Fruit fly (Drosophila melanogaster) whole organism, pupa: Measurements from ENCODE around the gene TotA.

Source experiments
- CG10348 ChIP-seq: fragments of 200-800 bp; sonication (Bioruptor generic); IDR thresholded peaks from 2 replicates; pipeline ENCODE4 v1.3.6; 2022; ENCODE audit warnings: missing biosample characterization, missing genetic modification characterization
- CG12605 ChIP-seq: fragments of 200-800 bp; sonication (Bioruptor generic); IDR thresholded peaks from 2 replicates; pipeline ENCODE4 v1.3.6; 2022; ENCODE audit warnings: missing biosample characterization, missing genetic modification characterization
- CG13204 ChIP-seq: fragments of 200-800 bp; sonication (Bioruptor generic); optimal IDR thresholded peaks from 2 replicates; lab custom pipeline; 2018; ENCODE audit warnings: missing biosample characterization, mild to moderate bottlenecking, missing genetic modification characterization, moderate library complexity
- CG14655 ChIP-seq: fragments of 200-800 bp; sonication (Bioruptor generic); optimal IDR thresholded peaks from 3 replicates; lab custom pipeline; 2017; ENCODE audit warnings: mild to moderate bottlenecking, missing biosample characterization, missing genetic modification reagents, missing genetic modification characterization
- CG15710 ChIP-seq: fragments of 200-800 bp; sonication (Bioruptor generic); optimal IDR thresholded peaks from 2 replicates; lab custom pipeline; 2018; ENCODE audit warnings: missing biosample characterization, mild to moderate bottlenecking, missing genetic modification characterization, moderate library complexity
- CG17806 ChIP-seq: fragments of 200-800 bp; sonication (Bioruptor generic); optimal IDR thresholded peaks from 2 replicates; lab custom pipeline; 2018; ENCODE audit warnings: missing biosample characterization, mild to moderate bottlenecking, missing genetic modification characterization, moderate library complexity
- CG32121 ChIP-seq: fragments of 200-800 bp; sonication (Bioruptor generic); IDR thresholded peaks from 2 replicates; pipeline ENCODE4 v1.3.6; 2022; ENCODE audit warnings: missing biosample characterization, missing genetic modification characterization
- CG34367 ChIP-seq: fragments of 200-800 bp; sonication (Bioruptor generic); optimal IDR thresholded peaks from 2 replicates; lab custom pipeline; 2018; ENCODE audit warnings: missing biosample characterization, mild to moderate bottlenecking, missing genetic modification characterization
- CG4496 ChIP-seq: fragments of 200-800 bp; sonication (Bioruptor generic); IDR thresholded peaks from 3 replicates; pipeline ENCODE4 v1.3.6; 2022; ENCODE audit warnings: missing biosample characterization, missing genetic modification characterization
- CG8159 ChIP-seq: fragments of 200-800 bp; sonication (Bioruptor generic); optimal IDR thresholded peaks from 3 replicates; lab custom pipeline; 2018; ENCODE audit warnings: missing biosample characterization, mild to moderate bottlenecking, missing genetic modification characterization, moderate library complexity
- CG8301 ChIP-seq: fragments of 200-800 bp; sonication (Bioruptor generic); optimal IDR thresholded peaks from 2 replicates; lab custom pipeline; 2018; ENCODE audit warnings: missing biosample characterization, mild to moderate bottlenecking, missing genetic modification characterization
- CG9948 ChIP-seq: fragments of 200-800 bp; sonication (Bioruptor generic); optimal IDR thresholded peaks from 2 replicates; lab custom pipeline; 2018; ENCODE audit warnings: missing biosample characterization, mild to moderate bottlenecking, missing genetic modification characterization, moderate library complexity
- D1 ChIP-seq: fragments of 200-800 bp; sonication (Bioruptor generic); optimal IDR thresholded peaks from 2 replicates; lab custom pipeline; 2018; ENCODE audit warnings: missing biosample characterization, mild to moderate bottlenecking, missing genetic modification characterization, moderate library complexity
- EcR ChIP-seq: fragments of 200-800 bp; sonication (Bioruptor generic); optimal IDR thresholded peaks from 3 replicates; lab custom pipeline; 2019; ENCODE audit warnings: missing biosample characterization, missing genetic modification characterization, mild to moderate bottlenecking, moderate library complexity, missing genetic modification reagents
- Ets98B ChIP-seq: fragments of 200-800 bp; sonication (Bioruptor generic); IDR thresholded peaks from 2 replicates; pipeline ENCODE4 v1.3.6; 2022; ENCODE audit warnings: missing biosample characterization, missing genetic modification characterization
- Pif1A ChIP-seq: fragments of 200-800 bp; sonication (Bioruptor generic); optimal IDR thresholded peaks from 3 replicates; lab custom pipeline; 2016; ENCODE audit warnings: missing biosample characterization, missing genetic modification characterization
- Pif1B ChIP-seq: fragments of 200-800 bp; sonication (Bioruptor generic); optimal IDR thresholded peaks from 3 replicates; lab custom pipeline; 2016; ENCODE audit warnings: missing biosample characterization, missing genetic modification characterization
- Snoo ChIP-seq: fragments of 200-800 bp; sonication (Bioruptor generic); optimal IDR thresholded peaks from 3 replicates; lab custom pipeline; 2017; ENCODE audit warnings: missing biosample characterization, mild to moderate bottlenecking, missing genetic modification characterization, inconsistent platforms
- fd96Ca ChIP-seq: fragments of 200-800 bp; sonication (Bioruptor generic); IDR thresholded peaks from 3 replicates; pipeline ENCODE4 v1.3.6; 2022; ENCODE audit warnings: missing biosample characterization, missing genetic modification characterization
- gl ChIP-seq: fragments of 200-800 bp; sonication (Bioruptor generic); optimal IDR thresholded peaks from 2 replicates; lab custom pipeline; 2018; ENCODE audit warnings: missing biosample characterization, mild to moderate bottlenecking, missing genetic modification characterization
- rn ChIP-seq: fragments of 200-800 bp; sonication (Bioruptor generic); IDR thresholded peaks from 2 replicates; pipeline ENCODE4 v1.3.6; 2022; ENCODE audit warnings: missing biosample characterization, missing genetic modification characterization

The TotA gene

DNA sequence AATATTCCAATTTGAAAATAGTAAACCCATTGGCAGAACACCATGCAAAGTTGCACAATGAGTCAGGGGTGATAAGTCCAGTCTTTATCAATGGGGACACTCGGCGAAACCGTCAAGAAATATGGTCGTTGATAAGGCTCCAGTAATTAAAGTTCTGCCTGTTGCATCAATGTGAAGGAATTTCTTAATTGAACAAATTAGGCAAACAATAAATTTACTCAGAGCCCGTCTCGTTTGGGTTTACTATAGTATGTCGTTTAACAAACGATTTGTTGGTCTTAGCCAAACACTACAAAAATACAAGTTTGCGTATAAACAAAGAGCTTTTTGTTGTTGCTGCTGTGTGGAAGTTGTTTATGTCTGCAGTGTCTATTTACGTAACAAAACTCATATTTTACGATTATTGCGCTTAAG, 36.1 kb upstream of the TotA start:
- TF ChIP-seq CG13204: no peak
- no peak for TF ChIP-seq CG12605 (GFP tag; lab: Robert Waterston, UW)
- TF ChIP-seq rn (GFP tag; lab: Robert Waterston, UW): no peak
- no peak for TF ChIP-seq CG4496
- TF ChIP-seq CG8301: no peak
- TF ChIP-seq fd96Ca: no peak
- no peak for TF ChIP-seq CG9948 (tag; lab: Kevin White, UChicago)
- TF ChIP-seq CG34367 (tag; lab: Kevin White, UChicago): no peak
- no peak for TF ChIP-seq Snoo (tag; lab: Kevin White, UChicago)
- no peak for TF ChIP-seq CG14655 (GFP tag; lab: Kevin White, UChicago)
- no peak for TF ChIP-seq CG15710 (tag; lab: Kevin White, UChicago)
- TF ChIP-seq CG17806 (tag; lab: Kevin White, UChicago): no peak
- TF ChIP-seq Ets98B: no peak
- TF ChIP-seq CG10348 (GFP tag; lab: Robert Waterston, UW): no peak
- TF ChIP-seq EcR: no peak
- TF ChIP-seq CG32121 (GFP tag; lab: Robert Waterston, UW): no peak
- no peak for TF ChIP-seq gl (tag; lab: Kevin White, UChicago)
- TF ChIP-seq Pif1B (GFP tag; lab: Kevin White, UChicago): no peak

DNA sequence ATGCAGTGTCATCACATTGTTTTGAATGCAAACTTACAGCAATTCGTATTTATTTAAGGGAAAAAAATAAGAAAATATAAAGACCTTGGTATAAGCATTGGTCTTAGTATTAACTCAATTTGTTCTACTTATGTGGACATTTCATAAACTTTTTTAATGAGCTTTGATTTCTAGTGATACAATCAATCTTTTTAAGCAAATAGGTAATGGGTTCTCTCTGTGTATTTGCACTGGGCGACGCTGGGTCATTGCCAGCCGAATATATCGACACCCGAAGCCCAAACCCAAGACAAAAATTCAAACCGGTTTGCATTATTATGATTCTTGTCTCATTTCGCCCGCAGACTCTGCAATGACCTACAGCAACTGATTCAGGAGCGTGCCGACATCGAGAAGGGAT, 35.3 kb upstream of the TotA start:
- peak; percentile 6 for TF ChIP-seq Snoo (tag; lab: Kevin White, UChicago)
- peak; percentile 18 for TF ChIP-seq Pif1B (GFP tag; lab: Kevin White, UChicago)
- peak; percentile 36 for TF ChIP-seq EcR
- no peak for TF ChIP-seq rn (GFP tag; lab: Robert Waterston, UW)
- no peak for TF ChIP-seq D1

DNA sequence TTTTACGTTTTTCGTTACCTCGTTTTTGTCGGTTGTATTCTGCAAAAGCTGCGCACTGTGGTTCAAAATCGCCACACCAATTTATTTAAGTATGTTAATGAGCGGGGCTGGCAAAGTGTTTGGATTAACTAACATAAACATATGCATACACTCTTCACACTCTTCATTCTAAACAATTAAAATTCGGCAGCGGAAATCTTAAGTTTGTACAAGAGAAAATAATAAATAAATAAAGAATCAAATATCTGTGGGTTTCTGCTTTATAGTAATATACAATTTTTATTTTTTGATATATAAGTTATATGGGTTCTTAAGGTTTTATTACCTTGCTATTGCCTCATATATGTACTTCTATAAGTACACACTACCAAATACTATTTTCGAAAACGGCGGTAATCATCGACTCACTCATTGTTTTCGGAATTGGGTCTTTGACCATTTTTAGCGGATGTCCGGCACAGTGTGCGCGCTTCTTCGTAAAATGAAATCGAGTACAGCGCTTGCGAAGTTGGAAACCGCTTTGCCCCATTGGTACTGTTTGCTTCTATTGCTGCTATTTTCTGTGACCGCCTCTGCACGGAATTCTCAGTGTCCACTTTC, 34.5 kb upstream of the TotA start:
- TF ChIP-seq D1 (no peak), rn (GFP tag; lab: Robert Waterston, UW) (no peak), fd96Ca (no peak), CG34367 (tag; lab: Kevin White, UChicago) (no peak), Pif1B (GFP tag; lab: Kevin White, UChicago) (peak; percentile 8), CG8301 (peak; percentile 49), CG10348 (GFP tag; lab: Robert Waterston, UW) (no peak), CG8159 (no peak), CG9948 (tag; lab: Kevin White, UChicago) (no peak), CG12605 (GFP tag; lab: Robert Waterston, UW) (no peak), CG17806 (tag; lab: Kevin White, UChicago) (peak; percentile 0), Pif1A (GFP tag; lab: Kevin White, UChicago) (peak; percentile 17), CG4496 (0 out of 3 replicates have a peak, but pooled peaks have one; percentile 23), CG14655 (GFP tag; lab: Kevin White, UChicago) (peak; percentile 72), CG15710 (tag; lab: Kevin White, UChicago) (peak; percentile 6)
- TF ChIP-seq, all 21 proteins: peak for 7

DNA sequence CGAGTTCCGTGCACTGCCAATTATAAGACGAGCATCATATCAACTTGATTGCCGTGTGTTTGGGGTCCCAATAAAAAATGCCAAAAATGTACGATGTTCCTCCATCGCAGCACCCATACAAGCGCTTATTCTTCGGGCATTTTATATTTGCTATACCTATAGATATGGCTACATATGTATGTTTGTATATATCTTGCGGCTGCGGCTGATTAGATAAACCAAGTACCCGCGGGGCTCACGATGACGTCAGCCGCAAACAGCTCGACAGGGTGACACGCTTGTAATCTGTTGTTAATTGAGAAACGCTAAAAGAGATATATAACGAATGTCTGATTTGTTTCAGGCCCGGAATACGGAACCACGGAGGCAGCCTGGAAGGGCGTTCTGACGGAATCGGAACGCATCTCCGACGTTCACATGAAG, 33.6 kb upstream of the TotA start:
- TF ChIP-seq CG17806 (tag; lab: Kevin White, UChicago) (no peak), CG8301 (no peak), CG9948 (tag; lab: Kevin White, UChicago) (no peak)

DNA sequence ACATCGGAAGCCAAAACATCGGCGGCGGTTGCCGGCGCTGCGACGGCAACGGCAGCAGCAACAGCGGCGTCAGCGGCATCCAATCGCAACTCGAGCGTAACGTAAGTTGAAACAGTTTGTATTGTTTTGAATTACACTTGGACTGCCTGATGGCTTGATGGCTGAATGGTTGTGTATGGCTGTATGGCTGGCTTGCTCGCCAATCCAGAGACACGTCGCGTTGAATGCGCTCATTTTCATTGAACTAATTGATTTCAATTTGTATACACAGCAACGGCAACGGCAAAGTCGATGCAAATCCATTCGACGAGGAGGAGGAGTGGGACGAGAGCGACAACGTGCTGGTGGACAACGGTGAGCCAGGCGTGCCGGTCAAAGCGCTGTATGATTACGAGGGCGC, 32.0 kb upstream of the TotA start:
- TF ChIP-seq CG4496: no peak
- TF ChIP-seq Snoo (tag; lab: Kevin White, UChicago): no peak
- no peak for TF ChIP-seq CG12605 (GFP tag; lab: Robert Waterston, UW)
- no peak for TF ChIP-seq CG13204
- TF ChIP-seq D1: no peak
- no peak for TF ChIP-seq fd96Ca
- TF ChIP-seq rn (GFP tag; lab: Robert Waterston, UW): no peak

DNA sequence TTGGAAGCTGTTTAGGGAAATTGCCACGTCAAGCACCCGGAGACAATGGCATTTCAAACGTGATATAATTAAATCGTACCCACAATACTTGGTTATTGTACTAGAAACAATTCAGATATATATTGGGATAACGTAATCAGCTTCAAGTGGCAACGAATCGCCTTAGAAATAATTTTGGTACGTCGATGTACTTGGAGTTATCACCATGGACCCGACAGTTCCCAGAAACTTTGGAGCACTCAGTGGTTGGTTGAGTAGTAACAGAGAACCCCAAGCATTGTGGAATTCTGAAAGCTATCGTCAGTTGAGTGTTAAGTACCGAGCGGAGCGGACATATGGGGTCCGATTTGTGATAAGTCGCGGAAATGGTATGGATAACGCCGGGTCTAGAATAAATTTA, 29.0 kb upstream of the TotA start, which contains the start of gene CG15695:
Gene CG15695 (plus strand): TSS at position 301 of the 400 bp plus-strand sequence.
- TF ChIP-seq CG34367 (tag; lab: Kevin White, UChicago) (no peak), Snoo (tag; lab: Kevin White, UChicago) (no peak), Ets98B (no peak), CG15710 (tag; lab: Kevin White, UChicago) (no peak), D1 (no peak), CG17806 (tag; lab: Kevin White, UChicago) (no peak), CG8159 (no peak), CG13204 (no peak), fd96Ca (no peak)

DNA sequence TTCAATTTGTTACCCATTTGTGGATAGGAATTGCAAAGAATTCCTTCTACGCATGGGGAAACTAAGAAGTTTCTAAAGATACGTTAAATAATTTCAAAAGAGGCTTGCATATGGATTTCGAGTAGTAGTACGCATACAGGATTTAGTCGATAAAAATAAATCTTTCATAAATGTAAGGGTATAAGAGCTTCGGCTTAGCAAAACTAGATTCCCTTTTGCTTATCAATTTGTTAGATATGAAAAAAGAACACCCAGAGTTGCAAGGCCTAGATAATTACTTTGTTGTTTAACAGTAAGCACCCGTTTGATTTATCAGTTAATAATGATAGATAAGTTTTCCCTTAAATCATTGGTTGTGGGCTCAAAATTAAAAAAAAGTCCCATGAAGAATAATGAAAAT, 25.3 kb upstream of the TotA start:
- no peak for TF ChIP-seq CG15710 (tag; lab: Kevin White, UChicago)

DNA sequence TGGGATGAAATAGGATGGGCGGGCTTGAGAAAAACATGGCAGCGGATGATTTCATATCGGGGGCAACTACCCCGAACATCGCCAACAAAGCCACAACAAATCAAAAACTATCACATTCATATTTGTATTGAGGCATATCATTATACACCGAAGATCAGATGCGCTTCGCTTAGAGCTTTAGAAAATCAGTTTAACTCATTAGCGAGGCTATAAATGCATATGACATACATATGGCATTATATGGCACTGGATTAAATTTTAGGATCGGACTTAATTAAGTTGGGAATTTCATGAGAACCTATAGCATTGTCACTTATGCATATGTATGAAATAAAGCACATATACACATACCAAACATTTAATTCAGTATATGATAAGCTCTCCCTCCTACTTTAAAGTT, 24.5 kb upstream of the TotA start:
- no peak for TF ChIP-seq Snoo (tag; lab: Kevin White, UChicago)
- no peak for TF ChIP-seq CG10348 (GFP tag; lab: Robert Waterston, UW)
- TF ChIP-seq CG14655 (GFP tag; lab: Kevin White, UChicago): no peak
